Worm (Caenorhabditis elegans) whole organism, L3 larva: ENCODE measurements around the gene Y39A3B.8.

ENCODE experiments used
- ama-1 ChIP-seq: fragments of 150-350 bp; optimal IDR thresholded peaks from 2 replicates; lab custom pipeline; 2018
- fkh-10 ChIP-seq: sonication (generic microtip); optimal IDR thresholded peaks from 2 replicates; lab custom pipeline; 2017; ENCODE audit warnings: missing biosample characterization, missing genetic modification reagents, missing genetic modification characterization
- lin-39 ChIP-seq: fragments of 150-350 bp; optimal IDR thresholded peaks from 2 replicates; lab custom pipeline; 2018; ENCODE audit warnings: missing biosample characterization, missing genetic modification reagents, missing genetic modification characterization
- nhr-76 ChIP-seq: fragments of 150-350 bp; sonication (generic microtip); optimal IDR thresholded peaks from 5 replicates; lab custom pipeline; 2014; ENCODE audit warnings: missing biosample characterization, missing genetic modification characterization
- pha-4 ChIP-seq: fragments of 150-350 bp; optimal IDR thresholded peaks from 2 replicates; lab custom pipeline; 2014; ENCODE audit warnings: missing biosample characterization, missing genetic modification reagents, missing genetic modification characterization

DNA sequence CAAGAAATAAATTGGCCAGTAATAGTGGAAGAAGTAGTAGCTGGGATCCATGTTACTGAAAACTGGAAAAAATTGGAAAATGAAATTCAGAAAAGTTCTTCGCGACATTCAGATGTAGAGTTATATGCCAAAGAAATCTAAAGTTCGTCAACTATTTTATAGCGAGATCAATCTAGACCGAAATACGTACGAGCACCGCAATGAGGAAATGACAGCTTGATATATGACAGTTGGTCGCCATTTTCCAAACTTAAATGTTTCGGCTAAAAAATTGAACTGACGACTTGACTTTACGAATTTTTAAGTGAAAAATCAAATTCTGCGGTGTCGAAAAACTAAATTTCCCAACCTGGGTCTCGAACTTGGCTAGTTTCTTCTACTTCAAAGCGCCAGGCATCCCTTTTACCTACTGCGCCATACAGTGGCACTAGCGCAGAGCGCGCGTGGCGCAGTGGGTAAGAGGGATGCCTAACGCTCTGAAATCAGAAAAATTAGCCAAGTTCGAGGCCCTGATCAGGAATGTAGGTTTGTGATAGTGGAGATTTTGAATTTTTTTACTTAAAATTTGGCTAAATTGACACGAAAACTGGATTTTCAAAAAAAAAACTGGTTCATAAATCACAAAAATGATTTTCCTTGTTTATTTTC is 5.1 kb upstream of the Y39A3B.8 start, which contains the start of gene srd-66:
- TF ChIP-seq pha-4, result no peak
- no peak for TF ChIP-seq lin-39 (tag; lab: Kevin White, UChicago)
- no peak for TF ChIP-seq ama-1 (lab: Kevin White, UChicago)
- no peak for TF ChIP-seq fkh-10 (GFP tag; lab: Kevin White, UChicago)
- no peak for TF ChIP-seq nhr-76
